Worm (Caenorhabditis elegans) whole organism, L4 larva: ENCODE measurements around the gene C04B4.6.

Experiments
- F37D6.2 ChIP-seq: sonication (generic microtip); optimal IDR thresholded peaks from 2 replicates; lab custom pipeline; 2016; ENCODE audit warnings: mild to moderate bottlenecking, missing genetic modification characterization, missing compliant biosample characterization
- T20F7.1 ChIP-seq: fragments of 200-800 bp; sonication (Bioruptor generic); optimal IDR thresholded peaks from 2 replicates; lab custom pipeline; 2018; ENCODE audit warnings: mild to moderate bottlenecking, missing genetic modification characterization, missing compliant biosample characterization
- aha-1 ChIP-seq: fragments of 150-350 bp; peaks from one replicate; lab custom pipeline; 2014; ENCODE audit warnings: missing biosample characterization, missing genetic modification characterization
- aly-2 ChIP-seq: sonication (generic microtip); optimal IDR thresholded peaks from 2 replicates; lab custom pipeline; 2018; ENCODE audit warnings: missing biosample characterization, missing genetic modification characterization
- ceh-32 ChIP-seq: sonication (generic microtip); optimal IDR thresholded peaks from 2 replicates; lab custom pipeline; 2016; ENCODE audit warnings: mild to moderate bottlenecking, missing genetic modification characterization, missing compliant biosample characterization; ENCODE audit not compliant: poor library complexity
- ces-1 ChIP-seq: fragments of 150-350 bp; sonication (generic microtip); optimal IDR thresholded peaks from 4 replicates; lab custom pipeline; 2014; ENCODE audit warnings: missing biosample characterization, missing genetic modification reagents, missing genetic modification characterization
- daf-16 ChIP-seq, 3 experiments: sonication (generic microtip); optimal IDR thresholded peaks; 2 replicates each; lab custom pipeline; 2016 to 2017; ENCODE audit warnings: missing genetic modification characterization in 3 of 3, missing genetic modification reagents in 3 of 3, mild to moderate bottlenecking in 2 of 3, missing compliant biosample characterization in 2 of 3, missing biosample characterization in 1 of 3, moderate library complexity in 1 of 3
- daf-19 ChIP-seq: fragments of 200-800 bp; sonication (Bioruptor generic); conservative IDR thresholded peaks from 2 replicates; pipeline ENCODE4 v1.3.6; 2022; ENCODE audit warnings: missing genetic modification characterization, missing compliant biosample characterization
- daf-8 ChIP-seq: fragments of 200-800 bp; sonication (Bioruptor generic); IDR thresholded peaks from 2 replicates; pipeline ENCODE4 v1.3.6; 2022; ENCODE audit warnings: missing genetic modification characterization, missing compliant biosample characterization
- dmd-6 ChIP-seq: fragments of 200-800 bp; sonication (Bioruptor generic); IDR thresholded peaks from 2 replicates; pipeline ENCODE4 v1.3.6; 2022; ENCODE audit warnings: missing genetic modification reagents, missing genetic modification characterization, missing compliant biosample characterization
- dve-1 ChIP-seq: sonication (generic microtip); optimal IDR thresholded peaks from 2 replicates; lab custom pipeline; 2017; ENCODE audit warnings: antibody characterized with exemption, mild to moderate bottlenecking, missing genetic modification characterization, missing compliant biosample characterization; ENCODE audit not compliant: insufficient read depth
- fos-1 ChIP-seq: fragments of 150-350 bp; optimal IDR thresholded peaks from 2 replicates; lab custom pipeline; 2014; ENCODE audit warnings: missing biosample characterization, missing genetic modification characterization
- hlh-11 ChIP-seq: fragments of 200-800 bp; sonication (Bioruptor generic); optimal IDR thresholded peaks from 2 replicates; lab custom pipeline; 2018; ENCODE audit warnings: mild to moderate bottlenecking, missing genetic modification characterization, missing compliant biosample characterization
- hlh-30 ChIP-seq: sonication (generic microtip); optimal IDR thresholded peaks from 2 replicates; lab custom pipeline; 2017; ENCODE audit warnings: antibody characterized with exemption, mild to moderate bottlenecking, missing genetic modification characterization, missing compliant biosample characterization; ENCODE audit not compliant: insufficient read depth
- hmg-1.1 ChIP-seq: fragments of 200-800 bp; sonication (Bioruptor generic); IDR thresholded peaks from 2 replicates; pipeline ENCODE4 v1.3.6; 2022; ENCODE audit warnings: missing genetic modification reagents, missing genetic modification characterization, missing compliant biosample characterization
- lin-1 ChIP-seq: fragments of 200-800 bp; sonication (Bioruptor generic); IDR thresholded peaks from 2 replicates; pipeline ENCODE4 v1.3.6; 2022; ENCODE audit warnings: missing genetic modification reagents, missing genetic modification characterization, missing compliant biosample characterization
- mdt-29 ChIP-seq: fragments of 200-800 bp; sonication (Bioruptor generic); IDR thresholded peaks from 2 replicates; pipeline ENCODE4 v1.3.6; 2022; ENCODE audit warnings: missing genetic modification reagents, missing genetic modification characterization, missing compliant biosample characterization
- mep-1 ChIP-seq: fragments of 150-350 bp; sonication (generic microtip); optimal IDR thresholded peaks from 3 replicates; lab custom pipeline; 2014; ENCODE audit warnings: missing biosample characterization, missing genetic modification characterization
- mxl-3 ChIP-seq: fragments of 200-800 bp; sonication (Bioruptor generic); optimal IDR thresholded peaks from 2 replicates; lab custom pipeline; 2018; ENCODE audit warnings: mild to moderate bottlenecking, missing genetic modification characterization, missing compliant biosample characterization
- nhr-102 ChIP-seq: sonication (generic microtip); optimal IDR thresholded peaks from 2 replicates; lab custom pipeline; 2016; ENCODE audit warnings: mild to moderate bottlenecking, missing genetic modification characterization, moderate library complexity, missing compliant biosample characterization
- nhr-28 ChIP-seq: fragments of 150-350 bp; optimal IDR thresholded peaks from 2 replicates; lab custom pipeline; 2014; ENCODE audit warnings: missing biosample characterization, missing genetic modification characterization
- nhr-41 ChIP-seq: fragments of 200-800 bp; sonication (Bioruptor generic); IDR thresholded peaks from 2 replicates; pipeline ENCODE4 v1.3.6; 2022; ENCODE audit warnings: missing genetic modification reagents, missing genetic modification characterization, missing compliant biosample characterization
- nhr-48 ChIP-seq: sonication (generic microtip); optimal IDR thresholded peaks from 2 replicates; lab custom pipeline; 2016; ENCODE audit warnings: mild to moderate bottlenecking, missing genetic modification characterization, missing compliant biosample characterization
- nhr-6 ChIP-seq: fragments of 150-350 bp; optimal IDR thresholded peaks from 2 replicates; lab custom pipeline; 2014; ENCODE audit warnings: missing biosample characterization, missing genetic modification characterization
- nhr-77 ChIP-seq: fragments of 150-350 bp; optimal IDR thresholded peaks from 2 replicates; lab custom pipeline; 2014; ENCODE audit warnings: missing biosample characterization, missing genetic modification characterization
- pqm-1 ChIP-seq: sonication (generic microtip); optimal IDR thresholded peaks from 2 replicates; lab custom pipeline; 2017; ENCODE audit warnings: missing biosample characterization, missing genetic modification characterization
- set-16 ChIP-seq: fragments of 200-800 bp; sonication (Bioruptor generic); IDR thresholded peaks from 2 replicates; pipeline ENCODE4 v1.3.6; 2022; ENCODE audit warnings: missing genetic modification reagents, missing genetic modification characterization, missing compliant biosample characterization
- snpc-4 ChIP-seq: fragments of 150-350 bp; optimal IDR thresholded peaks from 2 replicates; lab custom pipeline; 2014; ENCODE audit warnings: missing biosample characterization, missing genetic modification characterization
- unc-39 ChIP-seq: sonication (generic microtip); optimal IDR thresholded peaks from 2 replicates; lab custom pipeline; 2017; ENCODE audit warnings: missing biosample characterization, missing genetic modification characterization
- unc-62 ChIP-seq, 3 experiments: fragments of 150-350 bp in 1 of 3; sonication (generic microtip); optimal IDR thresholded peaks in 2 of 3; peaks in 1 of 3; 1 replicate in 1 of 3; 2 replicates in 2 of 3; lab custom pipeline; 2014 to 2017; ENCODE audit warnings: missing biosample characterization in 3 of 3, missing genetic modification characterization in 3 of 3, missing genetic modification reagents in 3 of 3, missing genotype in 1 of 3
- zag-1 ChIP-seq: fragments of 150-350 bp; optimal IDR thresholded peaks from 2 replicates; lab custom pipeline; 2014; ENCODE audit warnings: missing biosample characterization, missing genetic modification characterization
- zfp-2 ChIP-seq: sonication (generic microtip); optimal IDR thresholded peaks from 2 replicates; lab custom pipeline; 2016; ENCODE audit warnings: mild to moderate bottlenecking, missing genetic modification characterization, missing compliant biosample characterization
- zip-2 ChIP-seq: fragments of 150-350 bp; optimal IDR thresholded peaks from 2 replicates; lab custom pipeline; 2014; ENCODE audit warnings: missing biosample characterization, missing genetic modification characterization
- ztf-11 ChIP-seq: fragments of 150-350 bp; optimal IDR thresholded peaks from 2 replicates; lab custom pipeline; 2014; ENCODE audit warnings: missing biosample characterization, missing genetic modification characterization
- ztf-7 ChIP-seq: fragments of 150-350 bp; optimal IDR thresholded peaks from 2 replicates; lab custom pipeline; 2014; ENCODE audit warnings: missing biosample characterization, missing genetic modification characterization

C04B4.6 gene

DNA sequence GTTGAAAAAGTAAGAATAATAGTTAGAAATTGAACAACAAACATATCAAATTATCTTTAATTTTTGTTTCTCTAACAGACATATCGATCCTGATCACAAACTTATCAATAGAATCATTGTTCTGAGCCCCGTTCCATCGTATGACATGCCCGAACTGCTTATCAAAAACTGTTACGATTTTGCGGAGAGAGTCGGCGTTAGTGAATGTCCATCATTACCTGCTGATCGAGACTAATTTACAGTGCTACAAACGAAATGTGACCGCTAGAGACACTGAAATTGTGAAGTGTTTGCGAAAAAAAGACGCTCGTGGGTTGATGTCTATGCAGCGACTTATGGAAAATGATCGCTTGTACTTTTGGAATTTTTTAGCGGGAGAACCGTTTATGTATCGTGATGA is 32.6 kb downstream of the C04B4.6 start:
- TF ChIP-seq mxl-3 (GFP tag; lab: Kevin White, UChicago) (no peak), F37D6.2 (tag; lab: Kevin White, UChicago) (no peak), hlh-30 (tag; lab: Kevin White, UChicago) (peak; percentile 47), daf-8 (GFP tag; lab: Robert Waterston, UW) (no peak), nhr-77 (tag; lab: Kevin White, UChicago) (peak; percentile 49), snpc-4 (tag; lab: Kevin White, UChicago) (no peak), dve-1 (tag; lab: Kevin White, UChicago) (peak; percentile 54), nhr-6 (tag; lab: Kevin White, UChicago) (no peak), nhr-41 (GFP tag; lab: Robert Waterston, UW) (no peak), nhr-102 (tag; lab: Kevin White, UChicago) (no peak), dmd-6 (GFP tag; lab: Robert Waterston, UW) (peak; percentile 69), aly-2 (tag; lab: Kevin White, UChicago) (no peak), nhr-48 (tag; lab: Kevin White, UChicago) (no peak), mdt-29 (GFP tag; lab: Robert Waterston, UW) (no peak), nhr-28 (tag; lab: Kevin White, UChicago) (peak; percentile 67), lin-1 (GFP tag; lab: Robert Waterston, UW) (no peak), ces-1 (GFP tag; lab: Kevin White, UChicago) (no peak), daf-16 (GFP tag; optimal IDR thresholded peaks at IDR 0.05; lab: Kevin White, UChicago) (no peak), daf-16 (tag; optimal IDR thresholded peaks at IDR 0.05; lab: Kevin White, UChicago) (peak; percentile 57), zag-1 (tag; lab: Kevin White, UChicago) (no peak), hmg-1.1 (GFP tag; lab: Robert Waterston, UW) (no peak), daf-19 (no peak), unc-39 (no peak), hlh-11 (tag; lab: Kevin White, UChicago) (peak; percentile 42), ztf-11 (tag; lab: Kevin White, UChicago) (no peak)

DNA sequence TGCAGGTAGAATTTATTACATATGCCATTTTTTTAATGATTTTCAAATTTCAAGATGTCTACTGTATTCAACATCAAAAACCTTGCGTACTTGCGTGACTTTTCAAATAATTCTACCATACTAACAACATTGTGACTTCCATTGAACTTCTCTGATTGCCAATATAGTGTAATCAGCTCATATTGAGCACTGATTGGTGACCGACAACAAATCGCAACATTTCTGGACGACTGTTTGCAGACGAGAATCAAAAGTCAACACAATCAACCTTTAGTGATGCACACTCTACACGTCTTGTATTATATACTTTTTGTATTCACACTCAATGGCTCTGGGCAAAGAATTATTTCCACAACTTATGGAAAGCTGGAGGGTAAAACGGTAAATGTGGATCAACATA is 34.0 kb downstream of the C04B4.6 start, which contains the start of gene cest-3:
Gene cest-3 (plus strand): TSS at position 190 of the 400 bp plus-strand sequence.
- TF ChIP-seq hlh-11 (tag; lab: Kevin White, UChicago) (peak; percentile 24), pqm-1 (tag; lab: Kevin White, UChicago) (peak; percentile 63), ztf-7 (tag; lab: Kevin White, UChicago) (no peak), nhr-77 (tag; lab: Kevin White, UChicago) (peak; percentile 38), fos-1 (tag; lab: Kevin White, UChicago) (no peak), T20F7.1 (GFP tag; lab: Kevin White, UChicago) (no peak), nhr-28 (tag; lab: Kevin White, UChicago) (peak; percentile 68), unc-62 (GFP tag; optimal IDR thresholded peaks at IDR 0.05 in 1 of 2; lab: Kevin White, UChicago) (no peak), unc-62 (tag; optimal IDR thresholded peaks at IDR 0.05; lab: Kevin White, UChicago) (no peak), mep-1 (no peak), daf-16 (GFP tag; optimal IDR thresholded peaks at IDR 0.05; lab: Kevin White, UChicago) (no peak), daf-16 (tag; optimal IDR thresholded peaks at IDR 0.05; lab: Kevin White, UChicago) (peak; percentile 89), set-16 (GFP tag; lab: Robert Waterston, UW) (no peak), zip-2 (tag; lab: Kevin White, UChicago) (no peak), dmd-6 (GFP tag; lab: Robert Waterston, UW) (peak; percentile 51; the same call in 1 of the 2 replicates), dve-1 (tag; lab: Kevin White, UChicago) (peak; percentile 5), ceh-32 (tag; lab: Kevin White, UChicago) (no peak)

DNA sequence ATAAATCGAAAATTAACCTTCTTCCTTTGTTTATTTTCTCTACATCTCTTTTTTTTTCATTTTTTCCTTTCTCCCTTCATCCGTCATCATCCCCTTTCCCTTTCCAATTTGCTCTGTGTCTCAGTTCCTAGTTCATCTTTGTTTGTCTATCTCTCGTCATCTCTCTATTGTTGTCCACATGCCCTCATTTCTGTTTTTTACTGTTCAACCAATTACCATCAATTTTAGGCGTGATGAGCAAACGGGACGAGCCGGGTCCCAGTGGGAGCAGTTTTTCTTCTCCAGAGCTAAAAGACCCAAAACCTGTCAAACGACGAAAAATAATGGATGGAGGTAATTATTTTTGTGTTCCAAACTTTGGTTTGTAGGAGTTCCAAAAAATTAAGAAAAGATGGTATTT is 40.1 kb downstream of the C04B4.6 start, which contains the start of gene C23H4.6:
Gene C23H4.6 (plus strand): TSS at position 219 of the 400 bp plus-strand sequence.
- TF ChIP-seq aha-1 (tag; lab: Kevin White, UChicago): peak; percentile 92
- no peak for TF ChIP-seq zfp-2
- peak in 1 of 2 experiments; percentile 6 for TF ChIP-seq unc-62 (GFP tag; optimal IDR thresholded peaks at IDR 0.05 in 1 of 2; lab: Kevin White, UChicago)
- no peak for TF ChIP-seq unc-62 (tag; optimal IDR thresholded peaks at IDR 0.05; lab: Kevin White, UChicago)
